Worm (Caenorhabditis elegans) whole organism, mixed stage, embryonic: ENCODE measurements around the gene R04E5.9.

Source experiments
- blmp-1 ChIP-seq: fragments of 150-350 bp; optimal IDR thresholded peaks from 2 replicates; lab custom pipeline; 2014; ENCODE audit warnings: missing biosample characterization, missing genetic modification characterization
- lsy-2 ChIP-seq: fragments of 150-350 bp; optimal IDR thresholded peaks from 2 replicates; lab custom pipeline; 2014; ENCODE audit warnings: missing biosample characterization, missing genetic modification characterization
- mls-2 ChIP-seq: sonication (generic microtip); optimal IDR thresholded peaks from 2 replicates; lab custom pipeline; 2016; ENCODE audit warnings: mild to moderate bottlenecking, missing genetic modification characterization, moderate library complexity, missing compliant biosample characterization
- nhr-76 ChIP-seq: sonication (generic microtip); optimal IDR thresholded peaks from 2 replicates; lab custom pipeline; 2017; ENCODE audit warnings: missing biosample characterization, missing genetic modification characterization
- snpc-4 ChIP-seq: fragments of 150-350 bp; optimal IDR thresholded peaks from 2 replicates; lab custom pipeline; 2014; ENCODE audit warnings: missing biosample characterization, missing genetic modification characterization
- unc-39 ChIP-seq: fragments of 150-350 bp; optimal IDR thresholded peaks from 2 replicates; lab custom pipeline; 2014; ENCODE audit warnings: missing biosample characterization, missing genetic modification characterization
- unc-62 ChIP-seq: fragments of 150-350 bp; optimal IDR thresholded peaks from 2 replicates; lab custom pipeline; 2014; ENCODE audit warnings: missing biosample characterization, missing genetic modification reagents, missing genetic modification characterization
- ztf-11 ChIP-seq: fragments of 150-350 bp; optimal IDR thresholded peaks from 2 replicates; lab custom pipeline; 2014; ENCODE audit warnings: missing biosample characterization, missing genetic modification characterization

DNA sequence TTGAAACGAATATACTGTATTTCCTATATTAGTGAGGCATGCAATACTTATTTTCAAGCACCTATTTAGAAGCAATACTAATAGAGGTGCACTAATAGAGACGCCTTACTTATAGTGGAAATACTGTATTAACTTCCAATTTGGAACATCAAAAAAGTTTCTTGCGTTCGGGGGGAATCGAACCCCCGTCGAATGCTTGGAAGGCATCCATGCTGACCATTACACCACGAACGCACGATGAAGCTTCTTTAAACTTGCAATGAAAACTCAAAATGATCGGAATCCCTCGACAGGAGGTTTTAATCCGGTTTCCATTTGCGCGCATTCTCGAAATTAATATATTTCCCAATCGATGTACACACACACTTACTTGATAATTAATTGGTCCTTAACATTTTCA, 27.2 kb upstream of the R04E5.9 start:
- TF ChIP-seq unc-62 (GFP tag; lab: Kevin White, UChicago) (no peak), unc-39 (tag; lab: Kevin White, UChicago) (no peak), lsy-2 (tag; lab: Kevin White, UChicago) (no peak), snpc-4 (tag; lab: Kevin White, UChicago) (no peak), nhr-76 (tag; lab: Kevin White, UChicago) (no peak), ztf-11 (no peak), blmp-1 (tag; lab: Kevin White, UChicago) (no peak), mls-2 (tag; lab: Kevin White, UChicago) (no peak)
